Worm (Caenorhabditis elegans) whole organism, L3 larva: ENCODE results near the gene F47E1.1.
A peak's percentile ranks its signal among the peaks of the same experiment; 100 is the strongest.

Source experiments
- R02D3.7 ChIP-seq: fragments of 150-350 bp; optimal IDR thresholded peaks from 2 replicates; lab custom pipeline; 2014; ENCODE audit warnings: missing biosample characterization, missing genetic modification characterization
- ZK546.5 ChIP-seq: sonication (generic microtip); optimal IDR thresholded peaks from 2 replicates; lab custom pipeline; 2017; ENCODE audit warnings: missing biosample characterization, missing genetic modification characterization
- aly-2 ChIP-seq: fragments of 150-350 bp; optimal IDR thresholded peaks from 2 replicates; lab custom pipeline; 2014; ENCODE audit warnings: missing biosample characterization, missing genetic modification characterization
- ama-1 ChIP-seq: fragments of 150-350 bp; optimal IDR thresholded peaks from 2 replicates; lab custom pipeline; 2018
- ceh-28 ChIP-seq: fragments of 150-350 bp; optimal IDR thresholded peaks from 2 replicates; lab custom pipeline; 2014; ENCODE audit warnings: missing biosample characterization, missing genetic modification reagents, missing genetic modification characterization
- ceh-82 ChIP-seq: fragments of 150-350 bp; optimal IDR thresholded peaks from 2 replicates; lab custom pipeline; 2014; ENCODE audit warnings: missing biosample characterization, missing genetic modification characterization
- egl-27 ChIP-seq: sonication (generic microtip); optimal IDR thresholded peaks from 4 replicates; lab custom pipeline; 2017; ENCODE audit warnings: missing biosample characterization, missing genetic modification reagents, missing genetic modification characterization
- elt-1 ChIP-seq: fragments of 150-350 bp; optimal IDR thresholded peaks from 2 replicates; lab custom pipeline; 2014; ENCODE audit warnings: missing biosample characterization, missing genetic modification characterization
- elt-2 ChIP-seq: sonication (generic microtip); optimal IDR thresholded peaks from 2 replicates; lab custom pipeline; 2016; ENCODE audit warnings: missing genetic modification reagents, mild to moderate bottlenecking, missing genetic modification characterization, missing compliant biosample characterization
- elt-3 ChIP-seq, 3 experiments: fragments of 150-350 bp in 1 of 3; sonication (generic microtip) in 2 of 3; optimal IDR thresholded peaks; 2 replicates in 2 of 3; 4 replicates in 1 of 3; lab custom pipeline; 2014 to 2017; ENCODE audit warnings: missing biosample characterization in 3 of 3, missing genetic modification characterization in 3 of 3
- eor-1 ChIP-seq, 2 experiments: fragments of 150-350 bp; optimal IDR thresholded peaks; 2 replicates each; lab custom pipeline; 2014 to 2018; ENCODE audit warnings: missing biosample characterization in 2 of 2, missing genetic modification characterization in 2 of 2
- hmg-11 ChIP-seq: sonication (generic microtip); optimal IDR thresholded peaks from 2 replicates; lab custom pipeline; 2016; ENCODE audit warnings: missing genetic modification characterization, missing compliant biosample characterization
- jun-1 ChIP-seq: fragments of 150-350 bp; optimal IDR thresholded peaks from 2 replicates; lab custom pipeline; 2014; ENCODE audit warnings: missing biosample characterization, missing genetic modification reagents, missing genetic modification characterization
- lin-15B ChIP-seq: fragments of 150-350 bp; optimal IDR thresholded peaks from 2 replicates; lab custom pipeline; 2014; ENCODE audit warnings: missing biosample characterization, missing genetic modification characterization
- lin-39 ChIP-seq: fragments of 150-350 bp; optimal IDR thresholded peaks from 2 replicates; lab custom pipeline; 2018; ENCODE audit warnings: missing biosample characterization, missing genetic modification reagents, missing genetic modification characterization
- lsy-12 ChIP-seq: sonication (generic microtip); optimal IDR thresholded peaks from 2 replicates; lab custom pipeline; 2016; ENCODE audit warnings: mild to moderate bottlenecking, missing genetic modification characterization, missing compliant biosample characterization
- mml-1 ChIP-seq: fragments of 150-350 bp; sonication (generic microtip); optimal IDR thresholded peaks from 3 replicates; lab custom pipeline; 2014; ENCODE audit warnings: missing biosample characterization, missing genetic modification characterization
- nfya-1 ChIP-seq: sonication (generic microtip); optimal IDR thresholded peaks from 2 replicates; lab custom pipeline; 2017; ENCODE audit warnings: missing genetic modification characterization, mild to moderate bottlenecking, missing compliant biosample characterization, antibody characterized with exemption, moderate library complexity; ENCODE audit not compliant: insufficient read depth
- nhr-11 ChIP-seq: fragments of 150-350 bp; optimal IDR thresholded peaks from 2 replicates; lab custom pipeline; 2014; ENCODE audit warnings: missing biosample characterization, missing genetic modification characterization
- nhr-12 ChIP-seq: fragments of 150-350 bp; optimal IDR thresholded peaks from 2 replicates; lab custom pipeline; 2014; ENCODE audit warnings: missing biosample characterization, missing genetic modification characterization
- nhr-23 ChIP-seq: fragments of 150-350 bp; optimal IDR thresholded peaks from 2 replicates; lab custom pipeline; 2014; ENCODE audit warnings: missing biosample characterization, missing genetic modification reagents, missing genetic modification characterization
- nhr-25 ChIP-seq: sonication (generic microtip); optimal IDR thresholded peaks from 2 replicates; lab custom pipeline; 2017; ENCODE audit warnings: missing biosample characterization, missing genetic modification characterization
- nhr-43 ChIP-seq: sonication (generic microtip); optimal IDR thresholded peaks from 2 replicates; lab custom pipeline; 2016; ENCODE audit warnings: mild to moderate bottlenecking, missing genetic modification characterization, missing compliant biosample characterization; ENCODE audit not compliant: poor library complexity, severe bottlenecking
- nhr-67 ChIP-seq: fragments of 150-350 bp; optimal IDR thresholded peaks from 2 replicates; lab custom pipeline; 2014; ENCODE audit warnings: missing biosample characterization, missing genetic modification characterization
- nhr-77 ChIP-seq: fragments of 150-350 bp; optimal IDR thresholded peaks from 2 replicates; lab custom pipeline; 2014; ENCODE audit warnings: missing biosample characterization, missing genetic modification characterization
- pha-4 ChIP-seq: fragments of 150-350 bp; optimal IDR thresholded peaks from 2 replicates; lab custom pipeline; 2014; ENCODE audit warnings: missing biosample characterization, missing genetic modification reagents, missing genetic modification characterization
- pqm-1 ChIP-seq: fragments of 150-350 bp; optimal IDR thresholded peaks from 2 replicates; lab custom pipeline; 2017; ENCODE audit warnings: missing biosample characterization, missing genetic modification characterization, inconsistent platforms
- sea-2 ChIP-seq: fragments of 150-350 bp; sonication (generic microtip); optimal IDR thresholded peaks from 4 replicates; lab custom pipeline; 2014; ENCODE audit warnings: missing biosample characterization, missing genetic modification reagents, missing genetic modification characterization
- snpc-4 ChIP-seq: fragments of 150-350 bp; optimal IDR thresholded peaks from 2 replicates; lab custom pipeline; 2014; ENCODE audit warnings: missing biosample characterization, missing genetic modification characterization
- tbx-2 ChIP-seq: sonication (generic microtip); optimal IDR thresholded peaks from 2 replicates; lab custom pipeline; 2016; ENCODE audit warnings: mild to moderate bottlenecking, missing genetic modification characterization, missing compliant biosample characterization
- unc-39 ChIP-seq: sonication (generic microtip); optimal IDR thresholded peaks from 4 replicates; lab custom pipeline; 2017; ENCODE audit warnings: missing biosample characterization, missing genetic modification characterization
- unc-62 ChIP-seq: fragments of 150-350 bp; sonication (generic microtip); optimal IDR thresholded peaks from 4 replicates; lab custom pipeline; 2014; ENCODE audit warnings: missing biosample characterization, missing genetic modification reagents, missing genetic modification characterization
- zag-1 ChIP-seq: fragments of 150-350 bp; optimal IDR thresholded peaks from 2 replicates; lab custom pipeline; 2014; ENCODE audit warnings: missing biosample characterization, missing genetic modification characterization
- ztf-11 ChIP-seq: fragments of 150-350 bp; optimal IDR thresholded peaks from 2 replicates; lab custom pipeline; 2014; ENCODE audit warnings: missing biosample characterization, missing genetic modification characterization
- ztf-4 ChIP-seq: fragments of 150-350 bp; optimal IDR thresholded peaks from 2 replicates; lab custom pipeline; 2014; ENCODE audit warnings: missing biosample characterization, missing genetic modification characterization

F47E1.1 gene

DNA sequence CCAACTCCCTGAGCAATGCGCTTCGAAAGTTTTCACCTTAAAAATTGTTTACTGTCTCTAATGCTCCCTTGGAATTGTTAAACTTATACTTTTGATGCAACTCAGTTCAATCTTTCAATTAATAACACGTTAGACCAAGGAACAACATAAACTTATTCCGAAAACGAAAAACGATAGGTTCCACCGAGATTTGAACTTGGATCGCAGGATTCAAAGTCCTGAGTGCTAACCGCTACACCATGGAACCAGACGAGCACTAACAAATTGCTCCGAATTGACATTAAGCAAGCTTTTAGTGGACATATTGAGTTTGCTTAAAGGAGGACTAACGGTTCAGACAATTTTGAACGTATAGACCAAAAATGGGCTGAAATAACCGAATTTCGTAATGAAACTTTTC lies 2.5 kb upstream of the F47E1.1 start:
- TF ChIP-seq pha-4 (no peak), nfya-1 (tag; lab: Kevin White, UChicago) (no peak), elt-3 (tag; optimal IDR thresholded peaks at IDR 0.05; lab: Kevin White, UChicago) (no peak), ceh-28 (tag; lab: Kevin White, UChicago) (no peak), nhr-23 (tag; lab: Kevin White, UChicago) (no peak), nhr-12 (tag; lab: Kevin White, UChicago) (no peak), lin-15B (tag; lab: Kevin White, UChicago) (no peak), ceh-82 (tag; lab: Kevin White, UChicago) (no peak), ZK546.5 (no peak), unc-39 (tag; lab: Kevin White, UChicago) (no peak), lsy-12 (tag; lab: Kevin White, UChicago) (no peak), ama-1 (lab: Kevin White, UChicago) (no peak)

DNA sequence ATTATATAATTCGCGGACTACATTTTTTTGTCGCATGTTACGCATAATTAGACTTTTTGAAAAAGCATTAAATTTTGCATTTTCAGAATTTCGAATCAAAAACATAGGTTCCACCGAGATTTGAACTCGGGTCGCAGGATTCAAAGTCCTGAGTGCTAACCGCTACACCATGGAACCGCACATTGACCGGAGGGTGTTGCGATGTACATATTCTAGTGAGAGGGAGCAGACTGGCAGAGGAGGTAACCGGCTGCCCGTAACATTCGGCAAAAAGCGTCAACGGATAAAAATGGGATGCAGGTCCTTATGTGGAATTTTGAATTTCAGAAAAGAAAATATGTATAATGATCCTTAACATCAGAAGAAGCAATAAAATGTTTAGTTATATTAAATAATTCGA lies 1.2 kb downstream of the F47E1.1 start:
- TF ChIP-seq pha-4 (peak; percentile 11), unc-39 (tag; lab: Kevin White, UChicago) (no peak), hmg-11 (peak; percentile 46), ztf-11 (no peak), nfya-1 (tag; lab: Kevin White, UChicago) (peak; percentile 32), unc-62 (no peak), nhr-77 (no peak), elt-2 (tag; lab: Kevin White, UChicago) (peak; percentile 14), snpc-4 (tag; lab: Kevin White, UChicago) (no peak), nhr-43 (tag; lab: Kevin White, UChicago) (peak; percentile 61), lin-39 (tag; lab: Kevin White, UChicago) (no peak), tbx-2 (tag; lab: Kevin White, UChicago) (peak; percentile 23)

DNA sequence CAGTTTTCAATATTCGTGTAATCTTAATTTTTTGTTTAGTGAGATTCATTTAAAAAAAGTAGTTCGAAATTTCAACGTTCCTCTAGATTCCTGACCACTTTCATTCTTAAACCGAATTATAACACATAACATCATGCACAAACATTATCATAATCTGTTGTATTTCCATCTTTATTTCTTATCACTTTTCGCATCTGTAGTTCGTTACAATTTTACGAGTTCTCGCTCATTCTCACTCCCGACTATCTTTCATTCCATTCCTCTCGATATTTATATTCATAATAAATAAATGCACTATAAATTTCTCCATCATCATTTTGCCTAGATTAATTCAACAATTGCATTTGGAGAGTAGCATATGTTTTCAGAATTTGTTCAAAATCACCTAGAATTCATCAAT lies 4.2 kb downstream of the F47E1.1 start:
- TF ChIP-seq eor-1 (tag; optimal IDR thresholded peaks at IDR 0.05; lab: Kevin White, UChicago) (no peak), pqm-1 (tag; lab: Kevin White, UChicago) (peak; percentile 65), nfya-1 (tag; lab: Kevin White, UChicago) (no peak), elt-2 (tag; lab: Kevin White, UChicago) (peak; percentile 17), nhr-11 (no peak), hmg-11 (no peak), nhr-23 (tag; lab: Kevin White, UChicago) (no peak), mml-1 (tag; lab: Kevin White, UChicago) (no peak), pha-4 (no peak)

DNA sequence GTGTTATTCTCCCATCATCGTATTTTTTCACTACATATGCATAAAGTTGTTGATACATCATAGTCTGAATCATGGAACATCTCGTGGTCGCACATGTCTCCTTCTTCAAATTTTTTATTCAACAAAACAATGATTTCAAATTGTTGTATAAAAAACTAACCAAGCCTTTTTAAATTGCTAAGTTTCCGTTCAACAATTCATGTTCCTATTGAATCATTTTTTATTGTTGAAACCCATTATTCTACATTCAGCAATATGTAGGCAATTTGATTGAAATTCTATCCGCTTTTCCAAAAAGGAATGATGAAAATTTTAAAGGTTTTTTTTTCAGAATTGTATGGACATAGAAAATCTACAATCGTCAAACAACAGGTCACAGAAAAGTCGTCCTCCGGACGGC lies 5.7 kb downstream of the F47E1.1 start, which contains the start of gene ajm-1:
Gene ajm-1 (plus strand): TSS at position 301 of the 400 bp plus-strand sequence.
- TF ChIP-seq jun-1 (tag; lab: Kevin White, UChicago), result no peak
- TF ChIP-seq nhr-12 (tag; lab: Kevin White, UChicago), result no peak
- TF ChIP-seq lsy-12 (tag; lab: Kevin White, UChicago), result no peak
- no peak for TF ChIP-seq R02D3.7
- TF ChIP-seq lin-15B (tag; lab: Kevin White, UChicago), result no peak

DNA sequence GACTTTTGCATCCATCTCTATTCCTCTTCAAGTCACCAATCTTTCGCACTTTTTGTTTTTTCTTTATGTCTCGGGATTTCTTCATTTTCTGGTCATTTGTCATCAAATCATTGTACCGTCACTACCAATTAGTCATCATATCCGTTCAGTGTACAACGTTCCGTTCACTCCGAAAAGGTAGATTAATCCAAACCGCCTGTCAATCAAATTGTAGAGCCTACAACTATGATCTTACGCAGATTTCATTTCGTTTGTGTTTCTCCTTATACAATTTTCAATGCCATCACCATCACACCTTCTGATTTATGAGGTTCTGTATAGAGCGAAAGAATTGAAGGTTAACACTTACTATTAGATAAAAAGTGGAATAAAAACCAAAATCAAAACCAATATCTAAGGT lies 8.9 kb downstream of the F47E1.1 start:
- TF ChIP-seq ZK546.5 (no peak), elt-3 (tag; optimal IDR thresholded peaks at IDR 0.05; lab: Kevin White, UChicago) (no peak), lin-15B (tag; lab: Kevin White, UChicago) (no peak), nhr-43 (tag; lab: Kevin White, UChicago) (no peak), eor-1 (tag; optimal IDR thresholded peaks at IDR 0.05; lab: Kevin White, UChicago) (no peak), sea-2 (no peak), nfya-1 (tag; lab: Kevin White, UChicago) (no peak), ztf-4 (no peak), nhr-11 (no peak), snpc-4 (tag; lab: Kevin White, UChicago) (no peak), tbx-2 (tag; lab: Kevin White, UChicago) (no peak), ama-1 (lab: Kevin White, UChicago) (no peak), aly-2 (tag; lab: Kevin White, UChicago) (no peak), lin-39 (tag; lab: Kevin White, UChicago) (no peak), nhr-23 (tag; lab: Kevin White, UChicago) (peak; percentile 7), pha-4 (no peak), elt-1 (tag; lab: Kevin White, UChicago) (peak; percentile 27), R02D3.7 (no peak), elt-2 (tag; lab: Kevin White, UChicago) (no peak), zag-1 (tag; lab: Kevin White, UChicago) (no peak), egl-27 (no peak), jun-1 (tag; lab: Kevin White, UChicago) (no peak), nhr-77 (no peak), nhr-67 (tag; lab: Kevin White, UChicago) (no peak), unc-62 (peak; percentile 32), nhr-25 (tag; lab: Kevin White, UChicago) (peak; percentile 82)
